Fruit fly (Drosophila melanogaster) whole organism: ENCODE results near the gene CG32263.

Source experiments
- CG8478 ChIP-seq: fragments of >200 bp; optimal IDR thresholded peaks from 2 replicates; lab custom pipeline; 2018; ENCODE audit warnings: inconsistent platforms
- Dll ChIP-seq: fragments of >200 bp; optimal IDR thresholded peaks from 2 replicates; lab custom pipeline; 2017
- EcR ChIP-seq, 2 experiments: fragments of >200 bp; optimal IDR thresholded peaks; 2 replicates each; lab custom pipeline; 2017; ENCODE audit warnings: missing biosample characterization in 2 of 2, missing genetic modification characterization in 2 of 2, missing genetic modification reagents in 2 of 2
- pan ChIP-seq: fragments of >200 bp; optimal IDR thresholded peaks from 2 replicates; lab custom pipeline; 2017
- psq ChIP-seq: fragments of >200 bp; optimal IDR thresholded peaks from 2 replicates; lab custom pipeline; 2017
- usp ChIP-seq: fragments of >200 bp; optimal IDR thresholded peaks from 2 replicates; lab custom pipeline; 2017; ENCODE audit warnings: missing biosample characterization, missing genetic modification characterization, mixed read lengths

Gene CG32263

dm6 chr3L:3806330-3806729, 4.6 kb downstream of the CG32263 start, which contains the start of the genes CG32264, ntc and IntS10:
TSS of gene CG32264 (minus strand) at chr3L:3806459.
TSS of gene ntc (minus strand) at chr3L:3806459.
TSS of gene IntS10 (plus strand) at chr3L:3806710.
- TF ChIP-seq EcR (GFP tag; optimal IDR thresholded peaks at IDR 0.05; lab: Kevin White, UChicago) (no peak), Dll (lab: Kevin White, UChicago) (no peak), psq (lab: Kevin White, UChicago) (no peak), CG8478 (no peak), usp (GFP tag; lab: Kevin White, UChicago) (no peak), pan (no peak)

dm6 chr3L:3802677-3803076, 8.2 kb downstream of the CG32263 start:
- TF ChIP-seq CG8478 (no peak), EcR (GFP tag; optimal IDR thresholded peaks at IDR 0.05; lab: Kevin White, UChicago) (no peak), usp (GFP tag; lab: Kevin White, UChicago) (no peak), pan (no peak), Dll (lab: Kevin White, UChicago) (no peak), psq (lab: Kevin White, UChicago) (no peak)

- no peak for TF ChIP-seq Dll (lab: Kevin White, UChicago)
- no peak for TF ChIP-seq EcR (GFP tag; optimal IDR thresholded peaks at IDR 0.05; lab: Kevin White, UChicago)
- TF ChIP-seq usp (GFP tag; lab: Kevin White, UChicago), result no peak
- no peak for TF ChIP-seq CG8478
- TF ChIP-seq psq (lab: Kevin White, UChicago), result no peak
- TF ChIP-seq pan, result no peak
Measured at dm6 chr3L:3801813-3802212, 9.1 kb downstream of the CG32263 start.

dm6 chr3L:3801343-3801742, 9.6 kb downstream of the CG32263 start:
- TF ChIP-seq CG8478 (no peak), psq (lab: Kevin White, UChicago) (no peak), Dll (lab: Kevin White, UChicago) (no peak), EcR (GFP tag; optimal IDR thresholded peaks at IDR 0.05; lab: Kevin White, UChicago) (no peak), usp (GFP tag; lab: Kevin White, UChicago) (no peak), pan (no peak)

- TF ChIP-seq psq (lab: Kevin White, UChicago) (no peak), CG8478 (no peak), EcR (GFP tag; optimal IDR thresholded peaks at IDR 0.05; lab: Kevin White, UChicago) (no peak), Dll (lab: Kevin White, UChicago) (no peak), pan (no peak)
Measured at dm6 chr3L:3799766-3800165, 11.1 kb downstream of the CG32263 start.

- TF ChIP-seq usp (GFP tag; lab: Kevin White, UChicago) (no peak), CG8478 (no peak), psq (lab: Kevin White, UChicago) (no peak), Dll (lab: Kevin White, UChicago) (no peak), pan (no peak), EcR (GFP tag; optimal IDR thresholded peaks at IDR 0.05; lab: Kevin White, UChicago) (no peak)
Measured at dm6 chr3L:3798488-3798887, 12.4 kb downstream of the CG32263 start.

dm6 chr3L:3797681-3798080, 13.2 kb downstream of the CG32263 start:
- TF ChIP-seq psq (lab: Kevin White, UChicago), result no peak

- TF ChIP-seq Dll (lab: Kevin White, UChicago), result no peak
- no peak for TF ChIP-seq EcR (GFP tag; optimal IDR thresholded peaks at IDR 0.05; lab: Kevin White, UChicago)
- TF ChIP-seq usp (GFP tag; lab: Kevin White, UChicago), result no peak
- TF ChIP-seq psq (lab: Kevin White, UChicago), result no peak
- no peak for TF ChIP-seq pan
- TF ChIP-seq CG8478, result no peak
Measured at dm6 chr3L:3791043-3791682, 19.8 kb downstream of the CG32263 start.

dm6 chr3L:3790504-3790903, 20.4 kb downstream of the CG32263 start, which contains the start of gene CG32266:
TSS of gene CG32266 (plus strand) at chr3L:3790804.
- TF ChIP-seq psq (lab: Kevin White, UChicago) (no peak), Dll (lab: Kevin White, UChicago) (no peak), usp (GFP tag; lab: Kevin White, UChicago) (no peak), CG8478 (no peak), pan (no peak), EcR (GFP tag; optimal IDR thresholded peaks at IDR 0.05; lab: Kevin White, UChicago) (no peak)

- TF ChIP-seq EcR (GFP tag; optimal IDR thresholded peaks at IDR 0.05; lab: Kevin White, UChicago), result no peak
- no peak for TF ChIP-seq usp (GFP tag; lab: Kevin White, UChicago)
- no peak for TF ChIP-seq CG8478
- TF ChIP-seq psq (lab: Kevin White, UChicago), result no peak
- no peak for TF ChIP-seq pan
- TF ChIP-seq Dll (lab: Kevin White, UChicago), result no peak
Measured at dm6 chr3L:3788790-3789421, 22.0 kb downstream of the CG32263 start.

- TF ChIP-seq EcR (GFP tag; optimal IDR thresholded peaks at IDR 0.05; lab: Kevin White, UChicago), result no peak
- peak; percentile 45 for TF ChIP-seq pan
Measured at dm6 chr3L:3787595-3788151, 23.2 kb downstream of the CG32263 start.

- no peak for TF ChIP-seq EcR (GFP tag; optimal IDR thresholded peaks at IDR 0.05; lab: Kevin White, UChicago)
- TF ChIP-seq psq (lab: Kevin White, UChicago), result no peak
- TF ChIP-seq Dll (lab: Kevin White, UChicago), result no peak
- no peak for TF ChIP-seq pan
- TF ChIP-seq usp (GFP tag; lab: Kevin White, UChicago), result no peak
- TF ChIP-seq CG8478, result no peak
Measured at dm6 chr3L:3787077-3787433, 23.9 kb downstream of the CG32263 start.
